Worm (Caenorhabditis elegans) whole organism, mixed stage, embryonic: ENCODE data around the gene tag-151.

Experiments
- elt-1 ChIP-seq: sonication (generic microtip); optimal IDR thresholded peaks from 2 replicates; lab custom pipeline; 2017; ENCODE audit warnings: missing genetic modification characterization, mild to moderate bottlenecking, missing compliant biosample characterization, antibody characterized with exemption, moderate library complexity, borderline replicate concordance; ENCODE audit not compliant: insufficient read depth
- unc-120 ChIP-seq: sonication (generic microtip); optimal IDR thresholded peaks from 2 replicates; lab custom pipeline; 2017; ENCODE audit warnings: missing genetic modification characterization, missing compliant biosample characterization; ENCODE audit not compliant: poor library complexity, severe bottlenecking
- ztf-11 ChIP-seq: fragments of 150-350 bp; optimal IDR thresholded peaks from 2 replicates; lab custom pipeline; 2014; ENCODE audit warnings: missing biosample characterization, missing genetic modification characterization

DNA sequence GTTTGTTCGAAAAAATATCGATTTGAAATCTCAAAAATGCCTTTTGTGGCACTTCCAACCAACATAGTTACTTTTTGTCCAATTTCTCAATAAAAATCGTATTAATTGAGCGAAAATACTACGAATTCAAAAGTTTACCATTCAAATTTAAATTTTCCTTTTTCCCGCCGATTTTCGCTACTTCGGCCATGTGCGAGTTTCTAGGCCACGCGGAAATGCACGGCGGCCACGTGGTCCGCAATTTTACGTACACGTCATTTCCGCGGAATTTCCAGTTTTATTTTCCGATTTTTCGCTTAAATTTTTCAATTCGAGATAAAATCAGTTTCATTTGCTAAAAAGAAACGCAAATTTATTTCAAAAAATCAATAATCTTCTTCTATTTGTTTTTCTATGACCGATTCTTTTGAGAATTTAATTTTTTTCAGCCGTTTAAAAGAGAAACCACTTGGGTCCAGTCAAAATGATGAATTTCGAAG, 29.9 kb downstream of the tag-151 start, which contains the start of gene eas-1:
- no peak for TF ChIP-seq elt-1 (tag; lab: Kevin White, UChicago)
- TF ChIP-seq unc-120 (tag; lab: Kevin White, UChicago), result no peak
- no peak for TF ChIP-seq ztf-11 (tag; lab: Kevin White, UChicago)
